Fruit fly (Drosophila melanogaster) whole organism, wandering third instar larva: ENCODE results near the gene CG5611.

Experiments used
- CG9705 ChIP-seq: fragments of 200-800 bp; sonication (Bioruptor generic); optimal IDR thresholded peaks from 2 replicates; lab custom pipeline; 2018; ENCODE audit warnings: missing biosample characterization, mild to moderate bottlenecking, missing genetic modification characterization
- CrebA ChIP-seq: fragments of 200-800 bp; sonication (Bioruptor generic); optimal IDR thresholded peaks from 2 replicates; lab custom pipeline; 2016; ENCODE audit warnings: missing biosample characterization, mild to moderate bottlenecking, missing genetic modification characterization, borderline replicate concordance
- Dfd ChIP-seq: fragments of >200 bp; optimal IDR thresholded peaks from 2 replicates; lab custom pipeline; 2017; ENCODE audit warnings: missing biosample characterization, missing genetic modification characterization
- Dif ChIP-seq: fragments of 200-275, 200-300 bp; sonication (Bioruptor generic); optimal IDR thresholded peaks from 2 replicates; lab custom pipeline; 2018; ENCODE audit warnings: missing biosample characterization, missing genetic modification characterization; ENCODE audit not compliant: partially characterized antibody
- GATAd ChIP-seq: sonication (Bioruptor generic); optimal IDR thresholded peaks from 2 replicates; lab custom pipeline; 2016; ENCODE audit warnings: missing biosample characterization, missing genetic modification characterization
- HLH106 ChIP-seq: fragments of 200-800 bp; optimal IDR thresholded peaks from 3 replicates; lab custom pipeline; 2019; ENCODE audit warnings: missing biosample characterization, mild to moderate bottlenecking, missing genetic modification characterization, moderate library complexity
- Hnf4 ChIP-seq: fragments of 200-800 bp; sonication (Bioruptor generic); optimal IDR thresholded peaks from 2 replicates; lab custom pipeline; 2016; ENCODE audit warnings: missing biosample characterization, mild to moderate bottlenecking, missing genetic modification characterization
- Hr78 ChIP-seq: fragments of >200 bp; optimal IDR thresholded peaks from 2 replicates; lab custom pipeline; 2017; ENCODE audit warnings: missing biosample characterization, missing genetic modification characterization
- Hr83 ChIP-seq: fragments of 200-300 bp; sonication (Bioruptor generic); optimal IDR thresholded peaks from 2 replicates; lab custom pipeline; 2016; ENCODE audit warnings: missing biosample characterization, mild to moderate bottlenecking, missing genetic modification characterization, moderate library complexity; ENCODE audit not compliant: poor library complexity, severe bottlenecking
- Jra ChIP-seq: sonication (Bioruptor generic); optimal IDR thresholded peaks from 2 replicates; lab custom pipeline; 2016; ENCODE audit warnings: missing biosample characterization, missing genetic modification characterization
- Mio ChIP-seq: sonication (Bioruptor generic); optimal IDR thresholded peaks from 2 replicates; lab custom pipeline; 2016; ENCODE audit warnings: missing biosample characterization, missing genetic modification characterization
- N ChIP-seq: fragments of >200 bp; optimal IDR thresholded peaks from 2 replicates; lab custom pipeline; 2018; ENCODE audit warnings: missing biosample characterization, missing external identifiers, missing genetic modification characterization
- Rel ChIP-seq, 2 experiments: fragments of 200-800 bp; sonication (Bioruptor generic) in 1 of 2; optimal IDR thresholded peaks; 2 replicates in 1 of 2; 3 replicates in 1 of 2; lab custom pipeline; 2016 to 2019; ENCODE audit warnings: mild to moderate bottlenecking in 2 of 2, missing biosample characterization in 2 of 2, missing genetic modification characterization in 2 of 2, moderate library complexity in 1 of 2
- Sp1 ChIP-seq: fragments of 200-800 bp; sonication (Bioruptor generic); optimal IDR thresholded peaks from 3 replicates; lab custom pipeline; 2019; ENCODE audit warnings: missing biosample characterization, mild to moderate bottlenecking, missing genetic modification characterization, moderate library complexity
- br ChIP-seq: fragments of 200-800 bp; sonication (Bioruptor generic); optimal IDR thresholded peaks from 2 replicates; lab custom pipeline; 2016; ENCODE audit warnings: missing biosample characterization, missing genetic modification characterization
- brk ChIP-seq: fragments of 200-800 bp; sonication (Bioruptor generic); optimal IDR thresholded peaks from 2 replicates; lab custom pipeline; 2016; ENCODE audit warnings: missing biosample characterization, mild to moderate bottlenecking, missing genetic modification characterization
- dmrt93B ChIP-seq: fragments of 200-800 bp; sonication (Bioruptor generic); optimal IDR thresholded peaks from 2 replicates; lab custom pipeline; 2018; ENCODE audit warnings: missing biosample characterization, mild to moderate bottlenecking, missing genetic modification characterization
- dsf ChIP-seq: sonication (Bioruptor generic); optimal IDR thresholded peaks from 2 replicates; lab custom pipeline; 2016; ENCODE audit warnings: missing biosample characterization, missing genetic modification characterization, borderline replicate concordance
- fru ChIP-seq: fragments of 200-800 bp; sonication (Bioruptor generic); optimal IDR thresholded peaks from 3 replicates; lab custom pipeline; 2016; ENCODE audit warnings: missing biosample characterization, mild to moderate bottlenecking, missing genetic modification characterization
- h ChIP-seq: fragments of 200-800 bp; sonication (Bioruptor generic); optimal IDR thresholded peaks from 3 replicates; lab custom pipeline; 2016; ENCODE audit warnings: missing biosample characterization, mild to moderate bottlenecking, missing genetic modification characterization
- jim ChIP-seq: fragments of 175-275, 200-325 bp; sonication (Bioruptor generic); optimal IDR thresholded peaks from 2 replicates; lab custom pipeline; 2016; ENCODE audit warnings: missing biosample characterization, mild to moderate bottlenecking, missing genetic modification characterization
- lola ChIP-seq: fragments of >200 bp; optimal IDR thresholded peaks from 2 replicates; lab custom pipeline; 2017; ENCODE audit warnings: missing biosample characterization, missing genetic modification characterization
- pan ChIP-seq: fragments of >200 bp; optimal IDR thresholded peaks from 2 replicates; lab custom pipeline; 2017
- psq ChIP-seq: fragments of 200-800 bp; sonication (Bioruptor generic); optimal IDR thresholded peaks from 3 replicates; lab custom pipeline; 2017; ENCODE audit warnings: missing biosample characterization, mild to moderate bottlenecking, missing genetic modification characterization, moderate library complexity
- rgr ChIP-seq: fragments of 200-800 bp; sonication (Bioruptor generic); optimal IDR thresholded peaks from 3 replicates; lab custom pipeline; 2016; ENCODE audit warnings: missing biosample characterization, mild to moderate bottlenecking, missing genetic modification characterization
- sage ChIP-seq: fragments of 200-800 bp; sonication (Bioruptor generic); optimal IDR thresholded peaks from 2 replicates; lab custom pipeline; 2016; ENCODE audit warnings: missing biosample characterization, mild to moderate bottlenecking, missing genetic modification characterization
- sv ChIP-seq: fragments of 200-800 bp; sonication (Bioruptor generic); optimal IDR thresholded peaks from 3 replicates; lab custom pipeline; 2016; ENCODE audit warnings: missing biosample characterization, missing genetic modification characterization
- tai ChIP-seq: sonication (Bioruptor generic); optimal IDR thresholded peaks from 2 replicates; lab custom pipeline; 2016; ENCODE audit warnings: missing biosample characterization, missing genetic modification characterization
- usp ChIP-seq: fragments of >200 bp; optimal IDR thresholded peaks from 2 replicates; lab custom pipeline; 2017; ENCODE audit warnings: missing biosample characterization, missing genetic modification characterization
- woc ChIP-seq: sonication (Bioruptor generic); optimal IDR thresholded peaks from 2 replicates; lab custom pipeline; 2016; ENCODE audit warnings: missing biosample characterization, mild to moderate bottlenecking, missing genetic modification characterization

The CG5611 gene

dm6 chr3R:27613814-27614213 is 22.0 kb downstream of the CG5611 start:
- no peak for TF ChIP-seq tai (GFP tag; lab: Kevin White, UChicago)
- no peak for TF ChIP-seq CrebA (GFP tag; lab: Kevin White, UChicago)
- no peak for TF ChIP-seq jim (GFP tag; lab: Kevin White, UChicago)
- TF ChIP-seq N (GFP tag; lab: Kevin White, UChicago) = no peak
- no peak for TF ChIP-seq Hr78 (GFP tag; lab: Kevin White, UChicago)
- no peak for TF ChIP-seq Dfd
- no peak for TF ChIP-seq Jra
- TF ChIP-seq Sp1 (GFP tag; lab: Kevin White, UChicago) = no peak
- no peak for TF ChIP-seq h (GFP tag; lab: Kevin White, UChicago)
- TF ChIP-seq psq (GFP tag; lab: Kevin White, UChicago) = no peak
- no peak for TF ChIP-seq br (GFP tag; lab: Kevin White, UChicago)
- TF ChIP-seq Rel (GFP tag; optimal IDR thresholded peaks at IDR 0.05; lab: Kevin White, UChicago) = no peak
- no peak for TF ChIP-seq Rel (tag; optimal IDR thresholded peaks at IDR 0.05; lab: Kevin White, UChicago)

DNA sequence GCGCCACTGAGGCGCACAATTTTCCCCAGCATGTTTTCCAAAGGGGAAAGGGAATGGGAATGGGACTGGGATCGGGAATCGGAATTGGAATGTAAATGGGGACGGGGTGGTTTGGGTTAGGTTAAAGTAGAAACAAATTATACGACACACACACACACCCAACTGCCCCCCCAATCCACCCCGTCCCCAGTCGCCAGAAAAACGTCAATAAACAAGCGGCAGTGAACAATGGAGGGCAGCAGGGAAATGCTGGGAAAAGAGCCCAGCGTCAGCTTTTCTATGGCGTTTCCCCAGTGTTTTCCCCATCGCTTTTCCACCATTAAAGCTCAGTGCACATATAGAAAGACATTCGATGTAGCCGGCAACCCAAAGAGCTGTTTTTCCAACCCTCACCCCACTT is 25.2 kb downstream of the CG5611 start:
- TF ChIP-seq rgr = no peak
- no peak for TF ChIP-seq fru (GFP tag; lab: Kevin White, UChicago)
- TF ChIP-seq tai (GFP tag; lab: Kevin White, UChicago) = no peak
- TF ChIP-seq GATAd (GFP tag; lab: Kevin White, UChicago) = no peak
- no peak for TF ChIP-seq Dfd
- TF ChIP-seq br (GFP tag; lab: Kevin White, UChicago) = no peak
- no peak for TF ChIP-seq Hnf4 (GFP tag; lab: Kevin White, UChicago)
- no peak for TF ChIP-seq jim (GFP tag; lab: Kevin White, UChicago)
- TF ChIP-seq Dif = no peak
- no peak for TF ChIP-seq psq (GFP tag; lab: Kevin White, UChicago)
- no peak for TF ChIP-seq Hr83 (GFP tag; lab: Kevin White, UChicago)
- TF ChIP-seq Rel (GFP tag; optimal IDR thresholded peaks at IDR 0.05; lab: Kevin White, UChicago) = no peak
- no peak for TF ChIP-seq Rel (tag; optimal IDR thresholded peaks at IDR 0.05; lab: Kevin White, UChicago)
- TF ChIP-seq CG9705 (GFP tag; lab: Kevin White, UChicago) = no peak
- TF ChIP-seq dmrt93B (GFP tag; lab: Kevin White, UChicago) = no peak
- no peak for TF ChIP-seq h (GFP tag; lab: Kevin White, UChicago)
- no peak for TF ChIP-seq N (GFP tag; lab: Kevin White, UChicago)
- no peak for TF ChIP-seq brk
- TF ChIP-seq dsf (GFP tag; lab: Kevin White, UChicago) = no peak
- no peak for TF ChIP-seq Mio (GFP tag; lab: Kevin White, UChicago)
- TF ChIP-seq HLH106 (tag; lab: Kevin White, UChicago) = no peak

DNA sequence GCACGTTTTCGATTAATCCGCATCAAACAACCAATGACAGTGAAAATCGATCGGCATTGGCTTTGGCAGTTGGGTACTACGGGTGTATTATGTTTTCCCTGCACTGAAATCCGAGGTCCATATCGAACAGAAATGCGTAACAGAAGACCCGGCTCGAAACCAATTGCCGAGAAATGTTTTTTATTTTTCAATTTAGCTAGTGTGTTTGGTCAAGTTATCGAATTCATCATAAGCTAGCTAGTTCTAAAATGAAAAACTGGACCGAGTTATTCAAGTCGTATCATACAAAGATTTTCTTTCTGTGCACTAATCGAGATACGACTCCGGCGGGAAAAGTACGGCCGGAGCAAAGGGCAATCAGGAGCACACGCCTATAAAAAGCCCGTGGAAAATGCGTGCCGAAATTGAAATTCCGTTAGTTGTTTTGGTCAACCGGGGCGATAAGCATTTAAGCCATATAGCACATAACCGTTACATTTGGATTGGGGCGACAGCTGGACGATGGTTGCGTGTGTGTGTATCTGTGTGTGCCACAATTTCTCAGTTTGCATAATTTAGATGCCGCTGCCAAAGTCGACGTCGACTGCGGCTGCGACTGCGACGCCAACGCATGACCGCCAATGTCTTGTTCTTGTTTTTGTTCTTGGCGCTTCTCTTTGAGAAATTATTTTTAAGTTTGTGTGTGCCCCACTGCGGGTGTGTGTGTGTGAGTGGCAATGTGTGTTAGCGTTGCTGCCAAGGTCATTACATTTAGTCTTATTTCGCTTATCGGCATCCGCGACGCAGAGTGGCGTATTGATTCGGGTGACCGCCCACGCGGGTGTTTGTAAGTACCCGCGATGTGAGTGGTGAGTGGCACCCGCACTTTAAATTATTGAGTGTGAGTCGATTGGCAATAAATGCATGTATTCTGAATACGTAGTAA is 26.5 kb downstream of the CG5611 start:
- TF ChIP-seq lola (GFP tag; lab: Kevin White, UChicago) = no peak
- no peak for TF ChIP-seq fru (GFP tag; lab: Kevin White, UChicago)
- TF ChIP-seq sage (GFP tag; lab: Kevin White, UChicago) = no peak
- no peak for TF ChIP-seq pan
- TF ChIP-seq Hr83 (GFP tag; lab: Kevin White, UChicago) = no peak
- TF ChIP-seq, all 38 proteins: peak for 0

dm6 chr3R:27608536-27608935 is 27.3 kb downstream of the CG5611 start:
- TF ChIP-seq pan = no peak
- no peak for TF ChIP-seq lola (GFP tag; lab: Kevin White, UChicago)
- TF ChIP-seq br (GFP tag; lab: Kevin White, UChicago) = no peak
- TF ChIP-seq Rel (GFP tag; optimal IDR thresholded peaks at IDR 0.05; lab: Kevin White, UChicago) = no peak
- TF ChIP-seq Rel (tag; optimal IDR thresholded peaks at IDR 0.05; lab: Kevin White, UChicago) = no peak
- TF ChIP-seq rgr = no peak

DNA sequence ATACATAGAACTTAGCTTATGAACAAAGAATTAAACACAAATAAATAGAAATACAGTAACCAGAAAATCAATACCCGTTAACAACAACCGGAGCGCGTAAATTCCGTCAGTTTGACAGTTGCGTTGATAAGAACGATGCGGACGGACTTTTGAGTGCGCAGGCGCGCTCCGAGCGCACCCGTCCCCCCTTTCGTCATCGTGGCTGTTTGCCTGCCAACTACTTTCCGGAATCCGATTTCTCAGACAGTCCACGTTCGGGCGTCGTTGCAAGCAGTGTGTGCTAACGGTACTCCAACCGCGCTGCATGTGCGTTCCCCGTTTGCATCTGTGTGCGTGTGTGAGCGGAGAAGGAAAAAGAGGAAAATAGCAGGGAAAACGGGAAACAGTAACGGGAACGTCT is 27.9 kb downstream of the CG5611 start:
- TF ChIP-seq brk = no peak
- no peak for TF ChIP-seq sv (GFP tag; lab: Kevin White, UChicago)
- no peak for TF ChIP-seq jim (GFP tag; lab: Kevin White, UChicago)
- TF ChIP-seq Hr78 (GFP tag; lab: Kevin White, UChicago) = no peak
- TF ChIP-seq Dif = no peak
- no peak for TF ChIP-seq usp
- TF ChIP-seq Hr83 (GFP tag; lab: Kevin White, UChicago) = no peak
- TF ChIP-seq woc = no peak
- TF ChIP-seq pan = no peak
- TF ChIP-seq sage (GFP tag; lab: Kevin White, UChicago) = no peak
- TF ChIP-seq, all 38 proteins: peak for 0
